Worm (Caenorhabditis elegans) whole organism, L2 larva: ENCODE measurements around the gene T23F6.5.

Experiments used
- C34F6.9 ChIP-seq: fragments of 150-350 bp; optimal IDR thresholded peaks from 2 replicates; lab custom pipeline; 2014; ENCODE audit warnings: missing biosample characterization, missing genetic modification characterization
- F13H6.1 ChIP-seq: sonication (generic microtip); optimal IDR thresholded peaks from 2 replicates; lab custom pipeline; 2016; ENCODE audit warnings: missing genetic modification characterization, missing compliant biosample characterization
- Y55F3AM.14 ChIP-seq: fragments of 200-800 bp; sonication (Bioruptor generic); optimal IDR thresholded peaks from 2 replicates; lab custom pipeline; 2018; ENCODE audit warnings: mild to moderate bottlenecking, missing genetic modification characterization, missing compliant biosample characterization
- ZK546.5 ChIP-seq: sonication (generic microtip); optimal IDR thresholded peaks from 2 replicates; lab custom pipeline; 2017; ENCODE audit warnings: missing biosample characterization, missing genetic modification characterization
- alr-1 ChIP-seq: fragments of 150-350 bp; optimal IDR thresholded peaks from 2 replicates; lab custom pipeline; 2014; ENCODE audit warnings: missing biosample characterization, missing genetic modification characterization
- aly-2 ChIP-seq: fragments of 150-350 bp; optimal IDR thresholded peaks from 2 replicates; lab custom pipeline; 2014; ENCODE audit warnings: missing biosample characterization, missing genetic modification characterization
- ama-1 ChIP-seq: fragments of 150-350 bp; optimal IDR thresholded peaks from 2 replicates; lab custom pipeline; 2018; ENCODE audit warnings: inconsistent platforms
- blmp-1 ChIP-seq: sonication (generic microtip); optimal IDR thresholded peaks from 2 replicates; lab custom pipeline; 2017; ENCODE audit warnings: missing genetic modification characterization, mild to moderate bottlenecking, missing compliant biosample characterization, antibody characterized with exemption, moderate library complexity; ENCODE audit not compliant: insufficient read depth
- ceh-16 ChIP-seq: fragments of 150-350 bp; optimal IDR thresholded peaks from 2 replicates; lab custom pipeline; 2014; ENCODE audit warnings: missing biosample characterization, missing genetic modification characterization
- ceh-82 ChIP-seq: fragments of 150-350 bp; optimal IDR thresholded peaks from 2 replicates; lab custom pipeline; 2014; ENCODE audit warnings: missing biosample characterization, missing genetic modification characterization
- crh-2 ChIP-seq: sonication (generic microtip); optimal IDR thresholded peaks from 2 replicates; lab custom pipeline; 2017; ENCODE audit warnings: missing biosample characterization, missing genetic modification characterization
- dmd-4 ChIP-seq: sonication (generic microtip); optimal IDR thresholded peaks from 2 replicates; lab custom pipeline; 2017; ENCODE audit warnings: missing biosample characterization, missing genetic modification characterization
- elt-1 ChIP-seq: fragments of 150-350 bp; optimal IDR thresholded peaks from 2 replicates; lab custom pipeline; 2014; ENCODE audit warnings: missing biosample characterization, missing genetic modification characterization
- elt-3 ChIP-seq: sonication (generic microtip); optimal IDR thresholded peaks from 2 replicates; lab custom pipeline; 2017; ENCODE audit warnings: missing biosample characterization, missing genetic modification characterization
- fos-1 ChIP-seq: fragments of 150-350 bp; optimal IDR thresholded peaks from 2 replicates; lab custom pipeline; 2014; ENCODE audit warnings: missing biosample characterization, missing genetic modification characterization
- lin-11 ChIP-seq: fragments of 150-350 bp; sonication (generic microtip); optimal IDR thresholded peaks from 2 replicates; lab custom pipeline; 2014; ENCODE audit warnings: missing biosample characterization, missing genetic modification characterization, inconsistent platforms, mixed read lengths
- lin-13 ChIP-seq: fragments of 150-350 bp; optimal IDR thresholded peaks from 2 replicates; lab custom pipeline; 2014; ENCODE audit warnings: missing biosample characterization, missing genetic modification reagents, missing genetic modification characterization
- lin-39 ChIP-seq: fragments of 150-350 bp; optimal IDR thresholded peaks from 2 replicates; lab custom pipeline; 2014; ENCODE audit warnings: missing biosample characterization, missing genetic modification reagents, missing genetic modification characterization
- mab-5 ChIP-seq: fragments of 150-350 bp; optimal IDR thresholded peaks from 2 replicates; lab custom pipeline; 2014; ENCODE audit warnings: missing biosample characterization, missing genetic modification characterization
- mbf-1 ChIP-seq: sonication (generic microtip); optimal IDR thresholded peaks from 2 replicates; lab custom pipeline; 2017; ENCODE audit warnings: missing biosample characterization, missing genetic modification characterization
- mdl-1 ChIP-seq, 2 experiments: fragments of 150-350 bp in 1 of 2; sonication (generic microtip) in 1 of 2; optimal IDR thresholded peaks; 2 replicates each; lab custom pipeline; 2017; ENCODE audit warnings: missing biosample characterization in 2 of 2, missing genetic modification characterization in 2 of 2
- nhr-10 ChIP-seq: sonication (generic microtip); optimal IDR thresholded peaks from 2 replicates; lab custom pipeline; 2017; ENCODE audit warnings: missing biosample characterization, missing genetic modification characterization
- nhr-11 ChIP-seq: fragments of 150-350 bp; optimal IDR thresholded peaks from 2 replicates; lab custom pipeline; 2014; ENCODE audit warnings: missing biosample characterization, missing genetic modification characterization
- nhr-129 ChIP-seq: fragments of 150-350 bp; optimal IDR thresholded peaks from 2 replicates; lab custom pipeline; 2014; ENCODE audit warnings: missing biosample characterization, missing genetic modification characterization
- nhr-21 ChIP-seq: fragments of 150-350 bp; optimal IDR thresholded peaks from 2 replicates; lab custom pipeline; 2014; ENCODE audit warnings: missing biosample characterization, missing genetic modification characterization
- nhr-237 ChIP-seq: fragments of 150-350 bp; optimal IDR thresholded peaks from 2 replicates; lab custom pipeline; 2014; ENCODE audit warnings: missing biosample characterization, missing genetic modification characterization
- nhr-25 ChIP-seq: fragments of 150-350 bp; sonication (generic microtip); optimal IDR thresholded peaks from 3 replicates; lab custom pipeline; 2014; ENCODE audit warnings: missing biosample characterization, missing genetic modification characterization
- nhr-77 ChIP-seq: fragments of 150-350 bp; optimal IDR thresholded peaks from 2 replicates; lab custom pipeline; 2014; ENCODE audit warnings: missing biosample characterization, missing genetic modification characterization
- peb-1 ChIP-seq: fragments of 150-350 bp; optimal IDR thresholded peaks from 2 replicates; lab custom pipeline; 2014; ENCODE audit warnings: missing biosample characterization, missing genetic modification characterization
- skn-1 ChIP-seq: sonication (generic microtip); optimal IDR thresholded peaks from 2 replicates; lab custom pipeline; 2017; ENCODE audit warnings: missing biosample characterization, missing genetic modification characterization
- snpc-4 ChIP-seq: fragments of 150-350 bp; optimal IDR thresholded peaks from 2 replicates; lab custom pipeline; 2014; ENCODE audit warnings: missing biosample characterization, missing genetic modification characterization
- unc-55 ChIP-seq: fragments of 150-350 bp; sonication (generic microtip); optimal IDR thresholded peaks from 3 replicates; lab custom pipeline; 2014; ENCODE audit warnings: missing biosample characterization, missing genetic modification reagents, missing genetic modification characterization
- unc-62 ChIP-seq: fragments of 150-350 bp; optimal IDR thresholded peaks from 2 replicates; lab custom pipeline; 2014; ENCODE audit warnings: missing biosample characterization, missing genetic modification reagents, missing genetic modification characterization
- zag-1 ChIP-seq: fragments of 150-350 bp; optimal IDR thresholded peaks from 2 replicates; lab custom pipeline; 2014; ENCODE audit warnings: missing biosample characterization, missing genetic modification characterization
- ztf-1 ChIP-seq: fragments of 200-800 bp; sonication (Bioruptor generic); conservative IDR thresholded peaks from 2 replicates; pipeline ENCODE4 v1.3.6; 2022; ENCODE audit warnings: missing genetic modification characterization, missing compliant biosample characterization
- ztf-4 ChIP-seq: fragments of 150-350 bp; optimal IDR thresholded peaks from 2 replicates; lab custom pipeline; 2014; ENCODE audit warnings: missing biosample characterization, missing genetic modification characterization

T23F6.5 gene

DNA sequence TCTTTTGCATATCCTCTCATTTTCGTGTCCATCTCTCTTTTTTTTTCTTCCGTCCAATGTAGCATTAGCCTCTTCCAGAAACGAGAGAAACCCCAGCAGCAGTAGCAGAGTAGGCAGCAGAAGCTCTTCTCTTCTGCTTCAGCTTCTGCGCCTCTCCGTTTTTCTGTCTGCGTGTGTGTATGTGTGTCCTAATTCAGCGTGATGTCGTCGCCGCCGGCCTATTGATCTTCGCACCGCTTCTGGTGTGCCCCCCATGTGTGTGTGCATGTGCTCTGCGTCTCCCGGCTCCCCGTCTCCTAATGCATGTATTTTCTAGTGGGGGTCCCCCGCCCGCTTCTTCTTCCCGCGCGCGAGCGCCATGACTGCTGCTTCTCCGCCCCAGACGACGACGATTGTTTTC, 30.1 kb upstream of the T23F6.5 start (continued):
- TF ChIP-seq ama-1 (no peak), lin-11 (tag; lab: Kevin White, UChicago) (peak; percentile 64), crh-2 (peak; percentile 16), ZK546.5 (tag; lab: Kevin White, UChicago) (no peak), peb-1 (tag; lab: Kevin White, UChicago) (no peak)

DNA sequence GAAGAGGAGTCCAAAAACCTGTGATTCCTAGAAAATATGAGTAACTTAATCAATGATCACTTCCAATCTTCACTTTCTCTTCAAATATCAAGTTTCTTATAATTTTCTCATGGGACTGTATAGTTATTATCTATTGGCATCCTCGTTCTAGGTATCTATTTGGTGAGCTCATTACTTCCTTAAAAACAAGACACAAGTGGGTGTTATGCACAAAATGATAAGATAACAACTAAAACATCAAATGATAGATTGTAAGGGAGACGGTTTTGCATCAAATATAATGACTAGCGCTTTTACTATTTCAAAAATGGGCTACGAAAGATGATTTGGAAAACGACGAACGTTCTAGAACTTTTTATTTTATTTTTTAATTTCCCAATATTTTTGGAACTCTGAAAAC, 23.7 kb upstream of the T23F6.5 start, which contains the start of gene ZK897.10:
Gene ZK897.10 (plus strand): TSS at position 285 of the 400 bp plus-strand sequence.
- TF ChIP-seq fos-1 (peak; percentile 34), blmp-1 (tag; lab: Kevin White, UChicago) (no peak), ZK546.5 (tag; lab: Kevin White, UChicago) (no peak), nhr-77 (no peak), nhr-237 (tag; lab: Kevin White, UChicago) (no peak)

DNA sequence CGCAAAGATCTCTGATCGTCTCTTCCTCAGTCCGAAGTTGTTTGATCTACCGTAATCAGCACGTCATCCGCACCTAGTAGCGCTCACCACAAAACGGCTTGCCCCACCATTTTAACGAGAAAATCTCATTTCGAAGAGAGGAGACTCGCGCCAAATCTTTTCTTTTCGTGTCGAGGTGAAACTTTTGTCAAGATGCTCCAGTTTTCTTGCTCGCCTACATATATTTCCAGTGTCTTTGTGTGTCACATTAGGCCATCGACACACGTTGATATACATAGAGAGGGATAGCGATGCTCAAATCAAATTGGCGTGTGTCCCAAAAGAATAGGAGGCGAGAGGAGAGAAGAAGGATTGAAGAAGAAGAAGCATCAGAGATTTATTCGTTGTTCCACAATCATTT, 21.4 kb upstream of the T23F6.5 start:
- TF ChIP-seq blmp-1 (tag; lab: Kevin White, UChicago): no peak
- no peak for TF ChIP-seq ceh-82 (tag; lab: Kevin White, UChicago)
- TF ChIP-seq nhr-21 (tag; lab: Kevin White, UChicago): no peak
- no peak for TF ChIP-seq unc-55 (GFP tag; lab: Kevin White, UChicago)

DNA sequence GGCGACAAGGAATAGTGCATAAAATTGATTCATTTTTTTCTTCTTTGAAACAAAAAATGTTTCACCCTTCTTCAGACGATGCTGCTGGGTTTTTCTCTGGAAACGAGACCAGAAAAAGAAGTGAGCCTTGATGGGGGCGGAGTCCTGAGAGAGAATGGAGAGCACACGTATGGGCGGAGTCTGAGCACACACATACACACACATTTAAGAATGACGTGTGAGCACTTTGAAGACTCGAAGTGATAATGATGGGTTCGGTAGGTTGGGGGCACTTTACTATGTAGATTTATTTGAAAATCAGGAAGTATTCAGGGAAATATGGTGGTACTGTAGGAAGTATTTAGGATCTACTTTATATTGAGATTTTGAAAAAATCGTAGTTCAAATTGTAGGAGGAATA, 16.1 kb upstream of the T23F6.5 start, which contains the start of gene flp-9:
Gene flp-9 (minus strand): TSS at position 101 of the 400 bp plus-strand sequence.
- TF ChIP-seq nhr-11 (tag; lab: Kevin White, UChicago) (no peak), unc-62 (GFP tag; lab: Kevin White, UChicago) (no peak), elt-1 (tag; lab: Kevin White, UChicago) (no peak), ZK546.5 (tag; lab: Kevin White, UChicago) (no peak), nhr-10 (tag; lab: Kevin White, UChicago) (no peak), peb-1 (tag; lab: Kevin White, UChicago) (no peak)

DNA sequence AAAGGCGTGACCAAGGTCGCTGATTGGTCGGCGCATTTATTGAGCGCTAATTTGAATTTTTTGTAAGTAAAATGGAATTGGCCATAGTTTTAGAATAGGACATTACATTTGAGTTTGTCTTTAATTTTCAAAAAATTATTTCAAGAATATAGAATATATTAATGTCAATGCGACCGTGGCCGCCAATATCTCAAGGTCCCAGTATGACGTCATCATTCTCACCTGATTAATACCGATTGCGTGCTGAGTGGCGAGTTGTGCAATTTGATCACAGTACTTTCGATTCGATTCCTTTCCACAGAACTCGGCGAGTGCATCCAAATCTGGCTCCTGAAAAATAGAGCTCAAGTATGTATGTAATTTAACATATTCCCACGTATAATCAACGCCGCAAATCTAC, 14.3 kb upstream of the T23F6.5 start:
- no peak for TF ChIP-seq zag-1 (tag; lab: Kevin White, UChicago)
- no peak for TF ChIP-seq aly-2 (tag; lab: Kevin White, UChicago)
- no peak for TF ChIP-seq ztf-4 (tag; lab: Kevin White, UChicago)
- TF ChIP-seq skn-1: no peak
- TF ChIP-seq nhr-25: no peak
- no peak for TF ChIP-seq unc-62 (GFP tag; lab: Kevin White, UChicago)
- no peak for TF ChIP-seq ZK546.5 (tag; lab: Kevin White, UChicago)
- TF ChIP-seq alr-1: no peak
- TF ChIP-seq crh-2: no peak

DNA sequence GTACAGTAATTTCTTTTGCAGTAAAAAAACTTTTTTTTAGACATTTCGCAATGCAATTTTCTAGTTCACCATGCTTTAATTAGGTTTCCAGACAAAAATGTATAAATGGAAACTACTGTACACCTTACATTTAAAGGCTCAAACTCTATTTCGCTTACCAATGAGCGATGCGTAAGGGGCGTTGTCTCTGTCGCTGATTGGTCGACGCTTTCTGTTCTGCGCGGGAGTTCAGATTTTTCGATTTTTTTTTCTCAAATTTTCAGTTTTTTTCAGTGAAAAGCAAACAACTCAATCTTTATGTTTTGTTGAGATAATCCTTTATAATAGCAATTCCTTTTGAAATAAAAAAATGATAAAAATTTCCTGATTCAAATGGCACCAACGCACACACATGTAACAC, 12.8 kb upstream of the T23F6.5 start:
- TF ChIP-seq Y55F3AM.14 (no peak), nhr-129 (tag; lab: Kevin White, UChicago) (no peak), unc-62 (GFP tag; lab: Kevin White, UChicago) (no peak), nhr-10 (tag; lab: Kevin White, UChicago) (no peak), elt-1 (tag; lab: Kevin White, UChicago) (no peak), unc-55 (GFP tag; lab: Kevin White, UChicago) (no peak), ceh-16 (tag; lab: Kevin White, UChicago) (no peak), ztf-1 (GFP tag; lab: Robert Waterston, UW) (no peak), lin-39 (tag; lab: Kevin White, UChicago) (no peak), F13H6.1 (no peak), C34F6.9 (tag; lab: Kevin White, UChicago) (no peak), elt-3 (tag; lab: Kevin White, UChicago) (no peak), nhr-21 (tag; lab: Kevin White, UChicago) (no peak)

DNA sequence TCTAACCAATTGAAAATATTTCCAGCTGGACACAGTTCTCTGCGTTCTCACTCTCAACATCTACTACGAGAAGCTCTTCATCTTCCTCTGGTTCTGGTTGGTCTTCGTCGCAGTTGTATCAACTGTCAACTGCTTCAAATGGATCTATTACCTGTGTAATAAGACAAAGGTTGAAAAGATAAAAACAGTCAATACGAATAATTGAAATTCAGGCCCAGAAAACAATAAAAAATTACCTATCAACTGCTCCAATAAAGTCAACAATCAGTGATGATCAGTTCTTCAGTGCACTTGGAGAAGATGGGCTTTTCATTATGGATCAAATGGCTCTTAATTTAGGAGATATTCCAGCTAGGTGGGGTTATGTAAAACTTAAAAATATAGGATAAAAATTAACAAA, 7.4 kb upstream of the T23F6.5 start:
- TF ChIP-seq fos-1: no peak
- TF ChIP-seq blmp-1 (tag; lab: Kevin White, UChicago): no peak
- TF ChIP-seq dmd-4 (tag; lab: Kevin White, UChicago): no peak
- TF ChIP-seq ama-1: no peak
- no peak for TF ChIP-seq mab-5 (tag; lab: Kevin White, UChicago)
- TF ChIP-seq alr-1: no peak
- TF ChIP-seq nhr-25: no peak
- TF ChIP-seq ceh-82 (tag; lab: Kevin White, UChicago): no peak
- no peak for TF ChIP-seq lin-13 (GFP tag; lab: Kevin White, UChicago)
- no peak for TF ChIP-seq mbf-1
- no peak for TF ChIP-seq mdl-1 (tag; optimal IDR thresholded peaks at IDR 0.05; lab: Kevin White, UChicago)
- no peak for TF ChIP-seq snpc-4 (tag; lab: Kevin White, UChicago)
- no peak for TF ChIP-seq lin-39 (tag; lab: Kevin White, UChicago)
